Worm (Caenorhabditis elegans) whole organism, early embryonic: Measurements from ENCODE around the gene ncam-1.

Experiments used
- B0310.2 ChIP-seq: sonication (generic microtip); optimal IDR thresholded peaks from 2 replicates; lab custom pipeline; 2016; ENCODE audit warnings: mild to moderate bottlenecking, missing genetic modification characterization, missing compliant biosample characterization
- aly-1 ChIP-seq: sonication (generic microtip); optimal IDR thresholded peaks from 2 replicates; lab custom pipeline; 2016; ENCODE audit warnings: missing genetic modification characterization, missing compliant biosample characterization
- ama-1 ChIP-seq: fragments of 150-350 bp; optimal IDR thresholded peaks from 2 replicates; lab custom pipeline; 2014
- ceh-13 ChIP-seq: fragments of 200-800 bp; sonication (Bioruptor generic); optimal IDR thresholded peaks from 2 replicates; lab custom pipeline; 2018; ENCODE audit warnings: mild to moderate bottlenecking, missing genetic modification characterization, missing compliant biosample characterization
- ceh-36 ChIP-seq: sonication (generic microtip); optimal IDR thresholded peaks from 2 replicates; lab custom pipeline; 2016; ENCODE audit warnings: missing genetic modification characterization, inconsistent platforms, missing compliant biosample characterization
- flt-1 ChIP-seq: fragments of 200-800 bp; sonication (Bioruptor generic); IDR thresholded peaks from 2 replicates; pipeline ENCODE4 v1.3.6; 2022; ENCODE audit warnings: missing genetic modification characterization, missing compliant biosample characterization
- hmg-4 ChIP-seq: fragments of 200-800 bp; sonication (Bioruptor generic); optimal IDR thresholded peaks from 2 replicates; lab custom pipeline; 2018; ENCODE audit warnings: mild to moderate bottlenecking, missing genetic modification characterization, missing compliant biosample characterization
- hnd-1 ChIP-seq: sonication (generic microtip); optimal IDR thresholded peaks from 2 replicates; lab custom pipeline; 2016; ENCODE audit warnings: missing genetic modification characterization, missing compliant biosample characterization
- scrt-1 ChIP-seq: fragments of 200-800 bp; sonication (Bioruptor generic); IDR thresholded peaks from 2 replicates; pipeline ENCODE4 v1.3.6; 2022; ENCODE audit warnings: missing genetic modification characterization, missing compliant biosample characterization
- sea-1 ChIP-seq: fragments of 200-800 bp; sonication (Bioruptor generic); conservative IDR thresholded peaks from 2 replicates; pipeline ENCODE4 v1.3.6; 2022; ENCODE audit warnings: missing genetic modification characterization, missing compliant biosample characterization
- tbx-11 ChIP-seq: fragments of 200-800 bp; sonication (Bioruptor generic); IDR thresholded peaks from 2 replicates; pipeline ENCODE4 v1.3.6; 2022; ENCODE audit warnings: missing genetic modification characterization, missing compliant biosample characterization
- tbx-37 ChIP-seq: fragments of 200-800 bp; sonication (Bioruptor generic); conservative IDR thresholded peaks from 2 replicates; pipeline ENCODE4 v1.3.6; 2022; ENCODE audit warnings: missing genetic modification reagents, missing genetic modification characterization, missing compliant biosample characterization
- tra-4 ChIP-seq: sonication (generic microtip); optimal IDR thresholded peaks from 2 replicates; lab custom pipeline; 2017; ENCODE audit warnings: missing genetic modification characterization, missing compliant biosample characterization

DNA sequence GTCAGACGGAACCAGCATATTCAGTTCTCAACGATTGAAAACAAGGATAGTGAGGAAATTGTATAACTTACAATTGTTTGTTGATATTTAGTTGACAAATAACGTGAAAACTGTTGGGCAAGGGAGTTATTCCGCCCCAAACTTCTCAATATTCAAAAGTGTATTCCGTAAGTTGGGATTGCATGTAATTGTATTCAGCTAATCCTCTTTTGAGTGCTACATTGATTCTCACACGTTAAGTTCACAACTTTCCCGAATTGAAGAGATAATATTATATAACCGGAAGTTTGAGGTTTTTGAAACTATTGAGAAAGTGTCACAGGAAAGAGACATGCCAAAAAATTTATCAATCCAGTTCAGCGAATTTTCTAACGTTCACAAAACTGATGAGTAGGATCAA, 36.9 kb upstream of the ncam-1 start, which contains the start of gene ifc-2:
- no peak for TF ChIP-seq tbx-37 (GFP tag; lab: Robert Waterston, UW)
- TF ChIP-seq hmg-4 (GFP tag; lab: Kevin White, UChicago), result no peak
- TF ChIP-seq ama-1 (lab: Kevin White, UChicago), result no peak
- TF ChIP-seq scrt-1 (GFP tag; lab: Robert Waterston, UW), result no peak
- no peak for TF ChIP-seq ceh-36 (tag; lab: Kevin White, UChicago)
- no peak for TF ChIP-seq ceh-13 (GFP tag; lab: Kevin White, UChicago)
- TF ChIP-seq sea-1 (GFP tag; lab: Robert Waterston, UW), result no peak
- no peak for TF ChIP-seq hnd-1 (tag; lab: Kevin White, UChicago)
- no peak for TF ChIP-seq B0310.2 (tag; lab: Kevin White, UChicago)
- TF ChIP-seq aly-1 (tag; lab: Kevin White, UChicago), result no peak
- no peak for TF ChIP-seq tra-4 (tag; lab: Kevin White, UChicago)
- no peak for TF ChIP-seq flt-1
- TF ChIP-seq tbx-11, result no peak
